Worm (Caenorhabditis elegans) whole organism, L2 larva: ENCODE measurements around the gene F36H12.17.
"Not testable (repeated sequence)": the region's sequence is repeated elsewhere in the genome, so short reads cannot be mapped to it uniquely, and the experiment has no call there.

Experiments used
- F13H6.1 ChIP-seq: sonication (generic microtip); optimal IDR thresholded peaks from 2 replicates; lab custom pipeline; 2016; ENCODE audit warnings: missing genetic modification characterization, missing compliant biosample characterization
- R02D3.7 ChIP-seq: fragments of 150-350 bp; optimal IDR thresholded peaks from 2 replicates; lab custom pipeline; 2014; ENCODE audit warnings: missing biosample characterization, missing genetic modification characterization
- ZK546.5 ChIP-seq: sonication (generic microtip); optimal IDR thresholded peaks from 2 replicates; lab custom pipeline; 2017; ENCODE audit warnings: missing biosample characterization, missing genetic modification characterization
- ama-1 ChIP-seq: fragments of 150-350 bp; optimal IDR thresholded peaks from 2 replicates; lab custom pipeline; 2018; ENCODE audit warnings: inconsistent platforms
- blmp-1 ChIP-seq: sonication (generic microtip); optimal IDR thresholded peaks from 2 replicates; lab custom pipeline; 2017; ENCODE audit warnings: missing genetic modification characterization, mild to moderate bottlenecking, missing compliant biosample characterization, antibody characterized with exemption, moderate library complexity; ENCODE audit not compliant: insufficient read depth
- ceh-82 ChIP-seq: fragments of 150-350 bp; optimal IDR thresholded peaks from 2 replicates; lab custom pipeline; 2014; ENCODE audit warnings: missing biosample characterization, missing genetic modification characterization
- crh-2 ChIP-seq: sonication (generic microtip); optimal IDR thresholded peaks from 2 replicates; lab custom pipeline; 2017; ENCODE audit warnings: missing biosample characterization, missing genetic modification characterization
- dmd-4 ChIP-seq: sonication (generic microtip); optimal IDR thresholded peaks from 2 replicates; lab custom pipeline; 2017; ENCODE audit warnings: missing biosample characterization, missing genetic modification characterization
- elt-1 ChIP-seq: fragments of 150-350 bp; optimal IDR thresholded peaks from 2 replicates; lab custom pipeline; 2014; ENCODE audit warnings: missing biosample characterization, missing genetic modification characterization
- elt-3 ChIP-seq: sonication (generic microtip); optimal IDR thresholded peaks from 2 replicates; lab custom pipeline; 2017; ENCODE audit warnings: missing biosample characterization, missing genetic modification characterization
- fos-1 ChIP-seq: fragments of 150-350 bp; optimal IDR thresholded peaks from 2 replicates; lab custom pipeline; 2014; ENCODE audit warnings: missing biosample characterization, missing genetic modification characterization
- gmeb-1 ChIP-seq: fragments of 150-350 bp; optimal IDR thresholded peaks from 2 replicates; lab custom pipeline; 2014; ENCODE audit warnings: missing biosample characterization, missing genetic modification characterization
- lin-11 ChIP-seq: fragments of 150-350 bp; sonication (generic microtip); optimal IDR thresholded peaks from 2 replicates; lab custom pipeline; 2014; ENCODE audit warnings: missing biosample characterization, missing genetic modification characterization, inconsistent platforms, mixed read lengths
- lin-39 ChIP-seq: fragments of 150-350 bp; optimal IDR thresholded peaks from 2 replicates; lab custom pipeline; 2014; ENCODE audit warnings: missing biosample characterization, missing genetic modification reagents, missing genetic modification characterization
- lsy-2 ChIP-seq, 2 experiments: fragments of 150-350 bp in 1 of 2; sonication (generic microtip) in 1 of 2; optimal IDR thresholded peaks; 2 replicates each; lab custom pipeline; 2014 to 2017; ENCODE audit warnings: missing biosample characterization in 2 of 2, missing genetic modification characterization in 2 of 2
- mab-5 ChIP-seq: fragments of 150-350 bp; optimal IDR thresholded peaks from 2 replicates; lab custom pipeline; 2014; ENCODE audit warnings: missing biosample characterization, missing genetic modification characterization
- mdl-1 ChIP-seq, 2 experiments: fragments of 150-350 bp in 1 of 2; sonication (generic microtip) in 1 of 2; optimal IDR thresholded peaks; 2 replicates each; lab custom pipeline; 2017; ENCODE audit warnings: missing biosample characterization in 2 of 2, missing genetic modification characterization in 2 of 2
- nhr-11 ChIP-seq: fragments of 150-350 bp; optimal IDR thresholded peaks from 2 replicates; lab custom pipeline; 2014; ENCODE audit warnings: missing biosample characterization, missing genetic modification characterization
- nhr-12 ChIP-seq: fragments of 150-350 bp; optimal IDR thresholded peaks from 2 replicates; lab custom pipeline; 2014; ENCODE audit warnings: missing biosample characterization, missing genetic modification characterization
- nhr-21 ChIP-seq: fragments of 150-350 bp; optimal IDR thresholded peaks from 2 replicates; lab custom pipeline; 2014; ENCODE audit warnings: missing biosample characterization, missing genetic modification characterization
- nhr-23 ChIP-seq: fragments of 150-350 bp; optimal IDR thresholded peaks from 2 replicates; lab custom pipeline; 2014; ENCODE audit warnings: missing biosample characterization, missing genetic modification reagents, missing genetic modification characterization
- nhr-237 ChIP-seq: fragments of 150-350 bp; optimal IDR thresholded peaks from 2 replicates; lab custom pipeline; 2014; ENCODE audit warnings: missing biosample characterization, missing genetic modification characterization
- nhr-25 ChIP-seq: fragments of 150-350 bp; sonication (generic microtip); optimal IDR thresholded peaks from 3 replicates; lab custom pipeline; 2014; ENCODE audit warnings: missing biosample characterization, missing genetic modification characterization
- nhr-6 ChIP-seq: fragments of 150-350 bp; optimal IDR thresholded peaks from 2 replicates; lab custom pipeline; 2014; ENCODE audit warnings: missing biosample characterization, missing genetic modification characterization
- nhr-77 ChIP-seq: fragments of 150-350 bp; optimal IDR thresholded peaks from 2 replicates; lab custom pipeline; 2014; ENCODE audit warnings: missing biosample characterization, missing genetic modification characterization
- peb-1 ChIP-seq: fragments of 150-350 bp; optimal IDR thresholded peaks from 2 replicates; lab custom pipeline; 2014; ENCODE audit warnings: missing biosample characterization, missing genetic modification characterization
- skn-1 ChIP-seq: sonication (generic microtip); optimal IDR thresholded peaks from 2 replicates; lab custom pipeline; 2017; ENCODE audit warnings: missing biosample characterization, missing genetic modification characterization
- sma-3 ChIP-seq: sonication (generic microtip); optimal IDR thresholded peaks from 2 replicates; lab custom pipeline; 2016; ENCODE audit warnings: missing genetic modification reagents, missing genetic modification characterization, missing compliant biosample characterization
- snpc-4 ChIP-seq: fragments of 150-350 bp; optimal IDR thresholded peaks from 2 replicates; lab custom pipeline; 2014; ENCODE audit warnings: missing biosample characterization, missing genetic modification characterization
- unc-55 ChIP-seq: fragments of 150-350 bp; sonication (generic microtip); optimal IDR thresholded peaks from 3 replicates; lab custom pipeline; 2014; ENCODE audit warnings: missing biosample characterization, missing genetic modification reagents, missing genetic modification characterization
- unc-62 ChIP-seq: fragments of 150-350 bp; optimal IDR thresholded peaks from 2 replicates; lab custom pipeline; 2014; ENCODE audit warnings: missing biosample characterization, missing genetic modification reagents, missing genetic modification characterization
- zag-1 ChIP-seq: fragments of 150-350 bp; optimal IDR thresholded peaks from 2 replicates; lab custom pipeline; 2014; ENCODE audit warnings: missing biosample characterization, missing genetic modification characterization
- ztf-11 ChIP-seq: sonication (generic microtip); optimal IDR thresholded peaks from 2 replicates; lab custom pipeline; 2017; ENCODE audit warnings: missing biosample characterization, missing genetic modification characterization
- ztf-4 ChIP-seq: fragments of 150-350 bp; optimal IDR thresholded peaks from 2 replicates; lab custom pipeline; 2014; ENCODE audit warnings: missing biosample characterization, missing genetic modification characterization

Gene F36H12.17

ce11 chrIV:5297436-5298012 lies 19.9 kb upstream of the F36H12.17 start, which contains the start of the genes ZK354.6 and msp-113:
TSS of gene ZK354.6 (minus strand) at chrIV:5297536.
TSS of gene msp-113 (plus strand) at chrIV:5297962.
- TF ChIP-seq nhr-11 (tag; lab: Kevin White, UChicago) (no peak), elt-1 (no peak), nhr-77 (no peak), elt-3 (no peak), mab-5 (tag; lab: Kevin White, UChicago) (no peak), nhr-25 (tag; lab: Kevin White, UChicago) (no peak), sma-3 (no peak), F13H6.1 (tag; lab: Kevin White, UChicago) (no peak), crh-2 (tag; lab: Kevin White, UChicago) (no peak), nhr-23 (tag; lab: Kevin White, UChicago) (no peak), ztf-4 (no peak), snpc-4 (no peak), lin-11 (no peak), ceh-82 (tag; lab: Kevin White, UChicago) (no peak), ZK546.5 (tag; lab: Kevin White, UChicago) (no peak), dmd-4 (tag; lab: Kevin White, UChicago) (no peak), zag-1 (tag; lab: Kevin White, UChicago) (no peak), unc-62 (no peak)

ce11 chrIV:5295240-5295639 lies 17.6 kb upstream of the F36H12.17 start, which contains the start of gene msp-51:
TSS of gene msp-51 (minus strand) at chrIV:5295340.
- not testable (repeated sequence) for TF ChIP-seq ztf-11 (tag; lab: Kevin White, UChicago); nhr-6 (tag; lab: Kevin White, UChicago); ztf-4
- TF ChIP-seq, all 48 proteins: peak for 0; not testable (repeated sequence) for 48

ce11 chrIV:5294467-5294866 lies 16.8 kb upstream of the F36H12.17 start:
- TF ChIP-seq zag-1 (tag; lab: Kevin White, UChicago), result no peak
- no peak for TF ChIP-seq unc-62
- TF ChIP-seq lin-11, result no peak
- no peak for TF ChIP-seq ztf-4
- TF ChIP-seq ama-1 (lab: Kevin White, UChicago), result no peak
- TF ChIP-seq, all 48 proteins: peak for 0

ce11 chrIV:5291207-5291606 lies 13.6 kb upstream of the F36H12.17 start:
- TF ChIP-seq ztf-4 (no peak), blmp-1 (no peak), unc-62 (no peak), crh-2 (tag; lab: Kevin White, UChicago) (no peak)
- TF ChIP-seq, all 48 proteins: peak for 0

- TF ChIP-seq ztf-11 (tag; lab: Kevin White, UChicago) (no peak), lin-39 (tag; lab: Kevin White, UChicago) (no peak), F13H6.1 (tag; lab: Kevin White, UChicago) (no peak), peb-1 (tag; lab: Kevin White, UChicago) (no peak), sma-3 (no peak), fos-1 (tag; lab: Kevin White, UChicago) (no peak), lsy-2 (tag; optimal IDR thresholded peaks at IDR 0.05; lab: Kevin White, UChicago) (no peak), gmeb-1 (no peak)
Measured at ce11 chrIV:5290547-5290946, 12.9 kb upstream of the F36H12.17 start, which contains the start of gene nlp-47. TSS of gene nlp-47 (plus strand) at chrIV:5290847.

ce11 chrIV:5288932-5289331 lies 11.3 kb upstream of the F36H12.17 start:
- TF ChIP-seq snpc-4, result no peak
- no peak for TF ChIP-seq F13H6.1 (tag; lab: Kevin White, UChicago)
- TF ChIP-seq nhr-21 (tag; lab: Kevin White, UChicago), result no peak

- TF ChIP-seq unc-55 (GFP tag; lab: Kevin White, UChicago) (no peak), crh-2 (tag; lab: Kevin White, UChicago) (no peak), lsy-2 (tag; optimal IDR thresholded peaks at IDR 0.05; lab: Kevin White, UChicago) (no peak), lin-11 (no peak), nhr-237 (no peak), snpc-4 (no peak), blmp-1 (no peak), R02D3.7 (tag; lab: Kevin White, UChicago) (no peak), nhr-23 (tag; lab: Kevin White, UChicago) (no peak), ZK546.5 (tag; lab: Kevin White, UChicago) (no peak), peb-1 (tag; lab: Kevin White, UChicago) (no peak), gmeb-1 (no peak), nhr-77 (no peak), nhr-12 (tag; lab: Kevin White, UChicago) (no peak), mdl-1 (tag; optimal IDR thresholded peaks at IDR 0.05; lab: Kevin White, UChicago) (no peak), ztf-4 (no peak), skn-1 (tag; lab: Kevin White, UChicago) (no peak), lin-39 (tag; lab: Kevin White, UChicago) (no peak), ztf-11 (tag; lab: Kevin White, UChicago) (no peak), dmd-4 (tag; lab: Kevin White, UChicago) (no peak)
Measured at ce11 chrIV:5287190-5287589, 9.5 kb upstream of the F36H12.17 start.
